Fruit fly (Drosophila melanogaster): Measurements from ENCODE around the gene Elys.
A peak's percentile ranks its signal among the peaks of the same experiment; 100 is the strongest.

dm6 chrX:19637434-19638327 lies 14.4 kb upstream of the Elys start:
- TF ChIP-seq esg (GFP tag; conservative IDR thresholded peaks at IDR 0.05) (no peak), mld (GFP tag; IDR thresholded peaks at IDR 0.05; ENCODE audit: partially characterized antibody) (no peak), CG2129 (GFP tag; IDR thresholded peaks at IDR 0.05; ENCODE audit: partially characterized antibody) (no peak), CG16815 (GFP tag; optimal IDR thresholded peaks at IDR 0.05) (no peak), Opbp (GFP tag; IDR thresholded peaks at IDR 0.05; ENCODE audit: partially characterized antibody) (0 out of 3 replicates have a peak, but pooled peaks have one; percentile 8), CG13775 (GFP tag; optimal IDR thresholded peaks at IDR 0.05) (no peak), ems (GFP tag; optimal IDR thresholded peaks at IDR 0.05) (no peak), Side (GFP tag; optimal IDR thresholded peaks at IDR 0.05) (no peak), Dip2 (GFP tag; IDR thresholded peaks at IDR 0.05) (no peak), sqz (GFP tag; optimal IDR thresholded peaks at IDR 0.05) (no peak)

Measured in whole organism, embryonic.